Fruit fly (Drosophila melanogaster) whole organism, pupa: ENCODE data around the gene Inx3.

Experiments
- CG10348 ChIP-seq: fragments of 200-800 bp; sonication (Bioruptor generic); IDR thresholded peaks from 2 replicates; pipeline ENCODE4 v1.3.6; 2022; ENCODE audit warnings: missing biosample characterization, missing genetic modification characterization
- CG12605 ChIP-seq: fragments of 200-800 bp; sonication (Bioruptor generic); IDR thresholded peaks from 2 replicates; pipeline ENCODE4 v1.3.6; 2022; ENCODE audit warnings: missing biosample characterization, missing genetic modification characterization
- CG13204 ChIP-seq: fragments of 200-800 bp; sonication (Bioruptor generic); optimal IDR thresholded peaks from 2 replicates; lab custom pipeline; 2018; ENCODE audit warnings: missing biosample characterization, mild to moderate bottlenecking, missing genetic modification characterization, moderate library complexity
- CG14655 ChIP-seq: fragments of 200-800 bp; sonication (Bioruptor generic); optimal IDR thresholded peaks from 3 replicates; lab custom pipeline; 2017; ENCODE audit warnings: mild to moderate bottlenecking, missing biosample characterization, missing genetic modification reagents, missing genetic modification characterization
- CG15710 ChIP-seq: fragments of 200-800 bp; sonication (Bioruptor generic); optimal IDR thresholded peaks from 2 replicates; lab custom pipeline; 2018; ENCODE audit warnings: missing biosample characterization, mild to moderate bottlenecking, missing genetic modification characterization, moderate library complexity
- CG17806 ChIP-seq: fragments of 200-800 bp; sonication (Bioruptor generic); optimal IDR thresholded peaks from 2 replicates; lab custom pipeline; 2018; ENCODE audit warnings: missing biosample characterization, mild to moderate bottlenecking, missing genetic modification characterization, moderate library complexity
- CG32121 ChIP-seq: fragments of 200-800 bp; sonication (Bioruptor generic); IDR thresholded peaks from 2 replicates; pipeline ENCODE4 v1.3.6; 2022; ENCODE audit warnings: missing biosample characterization, missing genetic modification characterization
- CG8159 ChIP-seq: fragments of 200-800 bp; sonication (Bioruptor generic); optimal IDR thresholded peaks from 3 replicates; lab custom pipeline; 2018; ENCODE audit warnings: missing biosample characterization, mild to moderate bottlenecking, missing genetic modification characterization, moderate library complexity
- CG9948 ChIP-seq: fragments of 200-800 bp; sonication (Bioruptor generic); optimal IDR thresholded peaks from 2 replicates; lab custom pipeline; 2018; ENCODE audit warnings: missing biosample characterization, mild to moderate bottlenecking, missing genetic modification characterization, moderate library complexity
- D1 ChIP-seq: fragments of 200-800 bp; sonication (Bioruptor generic); optimal IDR thresholded peaks from 2 replicates; lab custom pipeline; 2018; ENCODE audit warnings: missing biosample characterization, mild to moderate bottlenecking, missing genetic modification characterization, moderate library complexity
- EcR ChIP-seq: fragments of 200-800 bp; sonication (Bioruptor generic); optimal IDR thresholded peaks from 3 replicates; lab custom pipeline; 2019; ENCODE audit warnings: missing biosample characterization, missing genetic modification characterization, mild to moderate bottlenecking, moderate library complexity, missing genetic modification reagents
- Pif1B ChIP-seq: fragments of 200-800 bp; sonication (Bioruptor generic); optimal IDR thresholded peaks from 3 replicates; lab custom pipeline; 2016; ENCODE audit warnings: missing biosample characterization, missing genetic modification characterization
- Snoo ChIP-seq: fragments of 200-800 bp; sonication (Bioruptor generic); optimal IDR thresholded peaks from 3 replicates; lab custom pipeline; 2017; ENCODE audit warnings: missing biosample characterization, mild to moderate bottlenecking, missing genetic modification characterization, inconsistent platforms
- gl ChIP-seq: fragments of 200-800 bp; sonication (Bioruptor generic); optimal IDR thresholded peaks from 2 replicates; lab custom pipeline; 2018; ENCODE audit warnings: missing biosample characterization, mild to moderate bottlenecking, missing genetic modification characterization

DNA sequence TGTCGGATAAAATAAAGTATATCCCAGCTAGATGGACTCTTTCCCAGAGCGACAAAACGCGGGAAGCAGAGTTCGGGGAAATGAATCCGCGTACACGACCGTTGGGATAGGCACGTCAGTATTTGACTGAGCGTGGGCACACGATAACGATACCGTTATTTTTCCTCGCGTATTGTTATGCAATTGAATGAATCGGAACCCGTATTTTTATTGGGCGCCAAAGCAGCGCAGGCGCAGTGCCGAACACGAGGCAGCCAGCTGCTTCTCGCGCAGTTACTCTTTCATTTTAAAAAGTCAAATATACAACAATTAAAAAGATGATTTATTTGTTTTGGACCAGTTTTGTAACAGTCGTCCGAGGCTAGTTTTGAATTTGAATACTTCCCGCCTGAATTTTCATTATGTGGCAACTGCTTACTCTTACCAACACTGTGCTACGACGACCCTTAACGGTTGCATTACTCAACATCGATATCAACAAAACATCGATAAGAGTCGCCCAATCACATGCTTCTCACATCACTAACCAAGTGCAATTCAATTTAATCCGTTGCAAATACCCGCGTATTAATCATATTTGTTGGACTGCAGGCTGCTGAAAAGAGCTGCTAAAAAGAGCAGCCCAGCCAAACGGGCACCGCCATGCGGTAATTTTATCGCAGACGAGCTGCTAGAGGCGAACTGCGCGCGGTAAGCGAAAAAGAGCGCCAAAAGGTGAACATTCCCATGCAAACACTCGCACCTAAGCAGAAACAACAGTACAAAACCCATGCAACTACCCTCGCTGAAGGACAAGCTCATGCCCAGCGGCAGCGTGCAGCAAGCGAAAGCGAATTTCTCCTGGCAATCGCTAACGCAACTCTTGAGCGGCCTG, 28.5 kb upstream of the Inx3 start, which contains the start of the genes CG33203 and Doa:
- TF ChIP-seq CG32121, result no peak
- TF ChIP-seq Snoo, result no peak
- TF ChIP-seq CG15710 (tag; lab: Kevin White, UChicago), result no peak
- TF ChIP-seq Pif1B (GFP tag; lab: Kevin White, UChicago), result no peak
- no peak for TF ChIP-seq EcR (GFP tag; lab: Kevin White, UChicago)
- no peak for TF ChIP-seq CG12605
- no peak for TF ChIP-seq CG8159 (tag; lab: Kevin White, UChicago)
- no peak for TF ChIP-seq D1 (tag; lab: Kevin White, UChicago)
- TF ChIP-seq CG9948, result no peak
- no peak for TF ChIP-seq gl (tag; lab: Kevin White, UChicago)
- TF ChIP-seq CG17806 (tag; lab: Kevin White, UChicago), result no peak
- no peak for TF ChIP-seq CG14655 (GFP tag; lab: Kevin White, UChicago)
- no peak for TF ChIP-seq CG13204
- TF ChIP-seq CG10348 (GFP tag; lab: Robert Waterston, UW), result no peak
